Fruit fly (Drosophila melanogaster): ENCODE results near the gene CG11050.
A peak's percentile ranks its signal among the peaks of the same experiment; 100 is the strongest.

The CG11050 gene

DNA sequence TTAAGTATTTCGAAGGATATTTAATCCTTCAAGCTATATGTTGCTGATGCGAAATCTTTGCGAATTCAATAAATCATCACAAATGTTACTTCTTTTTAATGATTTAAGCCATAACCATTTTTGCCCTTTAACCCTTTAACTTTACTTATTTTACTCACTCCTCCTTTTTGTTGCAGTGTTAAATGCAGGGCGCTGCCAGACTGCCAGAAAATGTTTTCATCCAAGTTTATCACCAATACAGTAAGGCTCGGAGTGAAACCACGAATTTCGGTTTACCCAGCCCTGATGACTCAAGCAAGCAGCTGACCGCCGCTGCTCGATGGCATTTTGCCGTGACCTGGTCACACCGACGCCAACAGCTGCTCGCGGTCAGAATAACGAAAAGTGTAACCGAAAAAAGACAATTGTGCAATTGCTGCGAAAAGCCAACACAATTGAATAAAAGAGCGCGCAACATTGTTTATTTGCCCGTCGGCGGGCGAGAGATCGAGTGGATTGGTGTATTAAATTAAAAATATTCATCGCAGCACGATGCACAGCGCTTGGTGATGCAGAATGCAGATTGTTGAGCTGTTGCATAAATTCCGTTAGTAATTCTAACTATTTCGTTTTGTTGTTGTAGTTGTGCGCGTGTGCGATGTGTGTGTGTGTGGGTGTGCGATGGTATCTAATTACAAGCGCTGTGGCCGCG is at the start of gene CG11050:
CG11050 (plus strand) TSS at position 329 of the 691 bp plus-strand sequence.
- peak; percentile 93 for TF ChIP-seq Jra (GFP tag; optimal IDR thresholded peaks at IDR 0.05)
- no peak for TF ChIP-seq dl (GFP tag; optimal IDR thresholded peaks at IDR 0.05; ENCODE audit: insufficient read depth in 1 of 2, partially characterized antibody in 2 of 2)
- TF ChIP-seq tai (GFP tag; optimal IDR thresholded peaks at IDR 0.05), result peak; percentile 68
- TF ChIP-seq CG9705 (GFP tag; optimal IDR thresholded peaks at IDR 0.05), result no peak
- no peak for TF ChIP-seq usp (GFP tag; optimal IDR thresholded peaks at IDR 0.05)
- peak; percentile 5 for TF ChIP-seq Hr83 (GFP tag; optimal IDR thresholded peaks at IDR 0.05; ENCODE audit: poor library complexity, severe bottlenecking)
- no peak for TF ChIP-seq Hr78 (GFP tag; optimal IDR thresholded peaks at IDR 0.05)
- peak; percentile 58 for TF ChIP-seq ey (GFP tag; optimal IDR thresholded peaks at IDR 0.05)
- peak; percentile 27 for TF ChIP-seq sv (GFP tag; optimal IDR thresholded peaks at IDR 0.05)
- TF ChIP-seq Myc (optimal IDR thresholded peaks at IDR 0.05), result no peak
- peak; percentile 76 for TF ChIP-seq rgr (GFP tag; optimal IDR thresholded peaks at IDR 0.05)
- TF ChIP-seq N (GFP tag; optimal IDR thresholded peaks at IDR 0.05), result no peak
- TF ChIP-seq Dfd (GFP tag; optimal IDR thresholded peaks at IDR 0.05), result no peak
- no peak for TF ChIP-seq Rel (GFP tag; optimal IDR thresholded peaks at IDR 0.05)
- peak; percentile 50 for TF ChIP-seq Rel (tag; optimal IDR thresholded peaks at IDR 0.05)
- TF ChIP-seq HLH106 (tag; optimal IDR thresholded peaks at IDR 0.05), result peak; percentile 50
- peak in 1 of 2 experiments; percentile 74 for TF ChIP-seq foxo (GFP tag; optimal IDR thresholded peaks at IDR 0.05)
- peak; percentile 33 for TF ChIP-seq Sp1 (GFP tag; optimal IDR thresholded peaks at IDR 0.05)
- TF ChIP-seq CrebA (GFP tag; optimal IDR thresholded peaks at IDR 0.05; ENCODE audit: borderline replicate concordance), result peak; percentile 34
- TF ChIP-seq dsf (GFP tag; optimal IDR thresholded peaks at IDR 0.05; ENCODE audit: borderline replicate concordance), result no peak
- TF ChIP-seq br (GFP tag; optimal IDR thresholded peaks at IDR 0.05), result peak; percentile 54
- no peak for TF ChIP-seq Dif (GFP tag; optimal IDR thresholded peaks at IDR 0.05; ENCODE audit: partially characterized antibody)
- no peak for TF ChIP-seq sage (GFP tag; optimal IDR thresholded peaks at IDR 0.05)
- no peak for TF ChIP-seq CG32264 (GFP tag; optimal IDR thresholded peaks at IDR 0.05)
- TF ChIP-seq Abd-B (GFP tag; optimal IDR thresholded peaks at IDR 0.05), result no peak
- no peak for TF ChIP-seq jim (GFP tag; optimal IDR thresholded peaks at IDR 0.05)
- no peak for TF ChIP-seq Mio (GFP tag; optimal IDR thresholded peaks at IDR 0.05)
- TF ChIP-seq lola (GFP tag; optimal IDR thresholded peaks at IDR 0.05), result no peak
- TF ChIP-seq OdsH (GFP tag; optimal IDR thresholded peaks at IDR 0.05), result peak; percentile 29
- peak; percentile 18 for TF ChIP-seq psq (GFP tag; optimal IDR thresholded peaks at IDR 0.05)
- no peak for TF ChIP-seq woc (GFP tag; optimal IDR thresholded peaks at IDR 0.05)
- TF ChIP-seq Vsx2 (GFP tag; optimal IDR thresholded peaks at IDR 0.05; ENCODE audit: partially characterized antibody), result peak; percentile 37
- peak; percentile 56 for TF ChIP-seq fru (GFP tag; optimal IDR thresholded peaks at IDR 0.05)
- TF ChIP-seq brk (GFP tag; optimal IDR thresholded peaks at IDR 0.05), result no peak
- TF ChIP-seq GATAd (GFP tag; optimal IDR thresholded peaks at IDR 0.05), result no peak
- TF ChIP-seq Hnf4 (GFP tag; optimal IDR thresholded peaks at IDR 0.05), result peak; percentile 64
- TF ChIP-seq h (GFP tag; optimal IDR thresholded peaks at IDR 0.05), result peak; percentile 56
- no peak for TF ChIP-seq pan (optimal IDR thresholded peaks at IDR 0.05)
- no peak for TF ChIP-seq dmrt93B (GFP tag; optimal IDR thresholded peaks at IDR 0.05)

DNA sequence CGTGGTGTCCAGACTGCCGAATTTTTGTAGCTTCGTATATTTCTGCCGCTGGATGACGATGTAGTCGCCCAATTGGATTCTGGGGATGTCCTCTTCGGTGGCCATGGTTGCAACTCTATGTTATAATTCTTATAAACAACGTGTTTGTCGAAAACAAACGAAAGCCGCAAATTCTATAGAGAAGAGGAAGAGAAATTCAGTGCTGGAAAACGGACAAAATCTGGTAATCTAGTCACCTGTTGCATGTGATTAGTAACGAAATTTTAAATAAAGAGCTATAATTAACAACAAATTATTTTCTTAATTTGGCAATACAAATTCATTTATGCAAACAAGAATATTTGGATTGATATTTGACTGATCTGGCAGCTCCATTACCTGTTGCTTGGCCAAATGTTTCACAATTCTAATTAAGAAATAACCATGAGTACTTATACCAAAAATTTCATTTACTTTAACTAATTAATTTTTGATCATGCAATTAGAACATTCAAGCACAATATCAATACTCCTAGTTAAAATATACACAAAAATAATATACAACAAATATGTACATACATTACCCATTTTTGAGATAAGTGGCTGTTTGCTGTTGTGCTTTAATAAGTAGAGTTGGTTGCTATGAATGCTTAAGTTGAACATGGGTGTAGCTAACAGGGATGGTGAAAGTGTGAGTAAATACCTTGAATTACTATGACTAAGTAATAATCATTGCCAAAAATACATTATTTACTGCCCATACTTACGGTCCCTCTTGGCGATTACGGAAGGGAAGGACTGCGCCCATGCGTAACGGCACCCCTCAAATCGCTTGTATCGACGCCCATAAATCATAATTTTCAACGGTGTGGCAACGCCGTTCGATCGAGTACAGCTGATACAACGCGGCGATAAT is 49.1 kb upstream of the CG11050 start, which contains the start of the genes Trmt6 and Ent2:
Trmt6 (minus strand) TSS at position 827 of the 895 bp plus-strand sequence.
Ent2 (plus strand) TSS at position 863 of the 895 bp plus-strand sequence.
- TF ChIP-seq Hr78 (GFP tag; optimal IDR thresholded peaks at IDR 0.05) (no peak), dsf (GFP tag; optimal IDR thresholded peaks at IDR 0.05; ENCODE audit: borderline replicate concordance) (peak; percentile 83), GATAd (GFP tag; optimal IDR thresholded peaks at IDR 0.05) (peak; percentile 94), CrebA (GFP tag; optimal IDR thresholded peaks at IDR 0.05; ENCODE audit: borderline replicate concordance) (no peak), fru (GFP tag; optimal IDR thresholded peaks at IDR 0.05) (peak; percentile 96), Hnf4 (GFP tag; optimal IDR thresholded peaks at IDR 0.05) (peak; percentile 94), rgr (GFP tag; optimal IDR thresholded peaks at IDR 0.05) (peak; percentile 98), Rel (GFP tag; optimal IDR thresholded peaks at IDR 0.05) (peak; percentile 82), Rel (tag; optimal IDR thresholded peaks at IDR 0.05) (peak; percentile 68), Sp1 (GFP tag; optimal IDR thresholded peaks at IDR 0.05) (peak; percentile 88), Mio (GFP tag; optimal IDR thresholded peaks at IDR 0.05) (peak; percentile 83), CG32264 (GFP tag; optimal IDR thresholded peaks at IDR 0.05) (peak; percentile 94), h (GFP tag; optimal IDR thresholded peaks at IDR 0.05) (peak; percentile 98), br (GFP tag; optimal IDR thresholded peaks at IDR 0.05) (peak; percentile 97), woc (GFP tag; optimal IDR thresholded peaks at IDR 0.05) (peak; percentile 93), dmrt93B (GFP tag; optimal IDR thresholded peaks at IDR 0.05) (peak; percentile 94), Vsx2 (GFP tag; optimal IDR thresholded peaks at IDR 0.05; ENCODE audit: partially characterized antibody) (no peak), Jra (GFP tag; optimal IDR thresholded peaks at IDR 0.05) (peak; percentile 92), foxo (GFP tag; optimal IDR thresholded peaks at IDR 0.05) (peak; percentile 86 to 98), psq (GFP tag; optimal IDR thresholded peaks at IDR 0.05) (peak; percentile 93), OdsH (GFP tag; optimal IDR thresholded peaks at IDR 0.05) (peak; percentile 97), brk (GFP tag; optimal IDR thresholded peaks at IDR 0.05) (peak; percentile 85), Abd-B (GFP tag; optimal IDR thresholded peaks at IDR 0.05) (no peak), usp (GFP tag; optimal IDR thresholded peaks at IDR 0.05) (no peak), pan (optimal IDR thresholded peaks at IDR 0.05) (no peak), Hr83 (GFP tag; optimal IDR thresholded peaks at IDR 0.05; ENCODE audit: poor library complexity, severe bottlenecking) (peak; percentile 99), Dif (GFP tag; optimal IDR thresholded peaks at IDR 0.05; ENCODE audit: partially characterized antibody) (no peak), Myc (optimal IDR thresholded peaks at IDR 0.05) (peak; percentile 13), HLH106 (tag; optimal IDR thresholded peaks at IDR 0.05) (peak; percentile 95), Dfd (GFP tag; optimal IDR thresholded peaks at IDR 0.05) (no peak), CG9705 (GFP tag; optimal IDR thresholded peaks at IDR 0.05) (peak; percentile 88), sage (GFP tag; optimal IDR thresholded peaks at IDR 0.05) (peak; percentile 85), dl (GFP tag; optimal IDR thresholded peaks at IDR 0.05; ENCODE audit: insufficient read depth in 1 of 2, partially characterized antibody in 2 of 2) (no peak), N (GFP tag; optimal IDR thresholded peaks at IDR 0.05) (no peak), jim (GFP tag; optimal IDR thresholded peaks at IDR 0.05) (peak; percentile 90), sv (GFP tag; optimal IDR thresholded peaks at IDR 0.05) (peak; percentile 94)

Data from whole organism, wandering third instar larva.